Fruit fly (Drosophila melanogaster): Measurements from ENCODE around the gene Pdf.

The Pdf gene

DNA sequence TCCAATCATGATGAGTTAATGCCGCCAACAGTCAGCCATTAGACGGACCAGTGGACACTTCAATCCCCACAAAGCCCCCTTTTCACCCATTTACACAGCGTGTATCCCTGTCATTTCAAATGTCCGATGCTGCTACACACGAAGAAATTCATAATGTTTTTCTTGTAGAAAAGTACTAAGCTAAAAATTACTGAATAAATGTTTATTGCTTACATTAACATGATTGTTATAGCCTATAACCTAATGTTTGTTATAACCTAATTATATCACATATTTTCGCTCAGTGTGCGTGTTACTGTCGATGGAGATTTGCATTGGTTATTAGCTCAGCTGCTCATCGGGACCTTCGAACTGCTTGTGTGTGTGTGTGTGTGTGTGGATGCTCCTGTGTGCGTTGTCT lies 19.4 kb downstream of the Pdf start (continued):
- TF ChIP-seq Drgx (GFP tag; IDR thresholded peaks at IDR 0.05), result peak; percentile 71; the same call in 1 of the 2 replicates
- TF ChIP-seq CG2712 (tag; optimal IDR thresholded peaks at IDR 0.05), result peak; percentile 45
- TF ChIP-seq maf-S (GFP tag; optimal IDR thresholded peaks at IDR 0.05), result no peak
- no peak for TF ChIP-seq CG9797 (GFP tag; optimal IDR thresholded peaks at IDR 0.05)
- TF ChIP-seq Hr39 (optimal IDR thresholded peaks at IDR 0.05), result no peak
- no peak for TF ChIP-seq Sox100B (GFP tag; optimal IDR thresholded peaks at IDR 0.05)
- no peak for TF ChIP-seq CG17568 (GFP tag; optimal IDR thresholded peaks at IDR 0.05)
- no peak for TF ChIP-seq YL-1 (GFP tag; optimal IDR thresholded peaks at IDR 0.05)
- TF ChIP-seq CG9727 (GFP tag; optimal IDR thresholded peaks at IDR 0.05), result peak; percentile 25
- TF ChIP-seq CG8359 (GFP tag; optimal IDR thresholded peaks at IDR 0.05; ENCODE audit: borderline replicate concordance), result no peak
- no peak for TF ChIP-seq crol (GFP tag; IDR thresholded peaks at IDR 0.05)
- no peak for TF ChIP-seq seq (GFP tag; IDR thresholded peaks at IDR 0.05)
- TF ChIP-seq tll (GFP tag; optimal IDR thresholded peaks at IDR 0.05), result no peak
- TF ChIP-seq CG6765 (GFP tag; optimal IDR thresholded peaks at IDR 0.05), result no peak
- no peak for TF ChIP-seq CG11723 (GFP tag; optimal IDR thresholded peaks at IDR 0.05)
- no peak for TF ChIP-seq mld (GFP tag; IDR thresholded peaks at IDR 0.05; ENCODE audit: partially characterized antibody)
- TF ChIP-seq CG17186 (GFP tag; optimal IDR thresholded peaks at IDR 0.05), result no peak
- TF ChIP-seq z (GFP tag; IDR thresholded peaks at IDR 0.05), result no peak
- peak; percentile 24 for TF ChIP-seq D19A (tag; optimal IDR thresholded peaks at IDR 0.05)
- TF ChIP-seq tap (tag; optimal IDR thresholded peaks at IDR 0.05), result peak; percentile 23
- peak; percentile 23 for TF ChIP-seq CG5245 (GFP tag; optimal IDR thresholded peaks at IDR 0.05)
- no peak for TF ChIP-seq nerfin-1 (tag; optimal IDR thresholded peaks at IDR 0.05)
- TF ChIP-seq HLH54F (GFP tag; optimal IDR thresholded peaks at IDR 0.05), result no peak
- TF ChIP-seq CG12769 (tag; optimal IDR thresholded peaks at IDR 0.05), result peak; percentile 63
- TF ChIP-seq Ssrp (tag; optimal IDR thresholded peaks at IDR 0.05), result peak; percentile 35
- TF ChIP-seq CG16779 (GFP tag; IDR thresholded peaks at IDR 0.05), result no peak
- no peak for TF ChIP-seq CG13287 (GFP tag; IDR thresholded peaks at IDR 0.05; ENCODE audit: partially characterized antibody)
- no peak for TF ChIP-seq crp (GFP tag; optimal IDR thresholded peaks at IDR 0.05)
- no peak for TF ChIP-seq Kr (GFP tag; optimal IDR thresholded peaks at IDR 0.05)
- TF ChIP-seq CG13296 (GFP tag; optimal IDR thresholded peaks at IDR 0.05), result no peak
- peak; percentile 3 for TF ChIP-seq Bdp1 (GFP tag; optimal IDR thresholded peaks at IDR 0.05)
- TF ChIP-seq CG42726 (GFP tag; IDR thresholded peaks at IDR 0.05; ENCODE audit: partially characterized antibody), result no peak
- TF ChIP-seq CG10654 (GFP tag; optimal IDR thresholded peaks at IDR 0.05), result peak; percentile 13
- TF ChIP-seq al (GFP tag; IDR thresholded peaks at IDR 0.05), result 0 out of 2 replicates have a peak, but pooled peaks have one; percentile 17
- peak; percentile 5 for TF ChIP-seq CG10209 (GFP tag; optimal IDR thresholded peaks at IDR 0.05)
- no peak for TF ChIP-seq CG7745 (tag; optimal IDR thresholded peaks at IDR 0.05)
- TF ChIP-seq CG7963 (GFP tag; IDR thresholded peaks at IDR 0.05; ENCODE audit: partially characterized antibody), result no peak
- no peak for TF ChIP-seq CG12659 (GFP tag; optimal IDR thresholded peaks at IDR 0.05)
- no peak for TF ChIP-seq HLH4C (GFP tag; IDR thresholded peaks at IDR 0.05; ENCODE audit: partially characterized antibody)
- TF ChIP-seq Eip74EF (GFP tag; optimal IDR thresholded peaks at IDR 0.05), result no peak
- TF ChIP-seq sob (GFP tag; IDR thresholded peaks at IDR 0.05), result peak; percentile 34; the same call in 1 of the 2 replicates
- TF ChIP-seq CG17912 (GFP tag; optimal IDR thresholded peaks at IDR 0.05), result no peak
- TF ChIP-seq CG8478 (optimal IDR thresholded peaks at IDR 0.05), result no peak
- TF ChIP-seq CG17829 (tag; optimal IDR thresholded peaks at IDR 0.05), result no peak
- TF ChIP-seq Mrtf (GFP tag; IDR thresholded peaks at IDR 0.05), result 0 out of 3 replicates have a peak, but pooled peaks have one; percentile 34
- no peak for TF ChIP-seq CG6175 (GFP tag; IDR thresholded peaks at IDR 0.05)
- TF ChIP-seq HLHmδ (GFP tag; optimal IDR thresholded peaks at IDR 0.05), result no peak
- TF ChIP-seq Dip2 (GFP tag; IDR thresholded peaks at IDR 0.05), result no peak
- peak; percentile 57 for TF ChIP-seq tx (GFP tag; optimal IDR thresholded peaks at IDR 0.05)
- TF ChIP-seq CG1024 (GFP tag; IDR thresholded peaks at IDR 0.05), result peak; percentile 39; the same call in 1 of the 2 replicates

Measured in whole organism, embryonic.